Fruit fly (Drosophila melanogaster) whole organism, pupa: Measurements from ENCODE around the gene CG17646.

Experiments
- CG10348 ChIP-seq: fragments of 200-800 bp; sonication (Bioruptor generic); IDR thresholded peaks from 2 replicates; pipeline ENCODE4 v1.3.6; 2022; ENCODE audit warnings: missing biosample characterization, missing genetic modification characterization
- CG12605 ChIP-seq: fragments of 200-800 bp; sonication (Bioruptor generic); IDR thresholded peaks from 2 replicates; pipeline ENCODE4 v1.3.6; 2022; ENCODE audit warnings: missing biosample characterization, missing genetic modification characterization
- CG13204 ChIP-seq: fragments of 200-800 bp; sonication (Bioruptor generic); optimal IDR thresholded peaks from 2 replicates; lab custom pipeline; 2018; ENCODE audit warnings: missing biosample characterization, mild to moderate bottlenecking, missing genetic modification characterization, moderate library complexity
- CG14655 ChIP-seq: fragments of 200-800 bp; sonication (Bioruptor generic); optimal IDR thresholded peaks from 3 replicates; lab custom pipeline; 2017; ENCODE audit warnings: mild to moderate bottlenecking, missing biosample characterization, missing genetic modification reagents, missing genetic modification characterization
- CG15710 ChIP-seq: fragments of 200-800 bp; sonication (Bioruptor generic); optimal IDR thresholded peaks from 2 replicates; lab custom pipeline; 2018; ENCODE audit warnings: missing biosample characterization, mild to moderate bottlenecking, missing genetic modification characterization, moderate library complexity
- CG17806 ChIP-seq: fragments of 200-800 bp; sonication (Bioruptor generic); optimal IDR thresholded peaks from 2 replicates; lab custom pipeline; 2018; ENCODE audit warnings: missing biosample characterization, mild to moderate bottlenecking, missing genetic modification characterization, moderate library complexity
- CG32121 ChIP-seq: fragments of 200-800 bp; sonication (Bioruptor generic); IDR thresholded peaks from 2 replicates; pipeline ENCODE4 v1.3.6; 2022; ENCODE audit warnings: missing biosample characterization, missing genetic modification characterization
- CG34367 ChIP-seq: fragments of 200-800 bp; sonication (Bioruptor generic); optimal IDR thresholded peaks from 2 replicates; lab custom pipeline; 2018; ENCODE audit warnings: missing biosample characterization, mild to moderate bottlenecking, missing genetic modification characterization
- CG4496 ChIP-seq: fragments of 200-800 bp; sonication (Bioruptor generic); IDR thresholded peaks from 3 replicates; pipeline ENCODE4 v1.3.6; 2022; ENCODE audit warnings: missing biosample characterization, missing genetic modification characterization
- CG8159 ChIP-seq: fragments of 200-800 bp; sonication (Bioruptor generic); optimal IDR thresholded peaks from 3 replicates; lab custom pipeline; 2018; ENCODE audit warnings: missing biosample characterization, mild to moderate bottlenecking, missing genetic modification characterization, moderate library complexity
- CG8301 ChIP-seq: fragments of 200-800 bp; sonication (Bioruptor generic); optimal IDR thresholded peaks from 2 replicates; lab custom pipeline; 2018; ENCODE audit warnings: missing biosample characterization, mild to moderate bottlenecking, missing genetic modification characterization
- CG9948 ChIP-seq: fragments of 200-800 bp; sonication (Bioruptor generic); optimal IDR thresholded peaks from 2 replicates; lab custom pipeline; 2018; ENCODE audit warnings: missing biosample characterization, mild to moderate bottlenecking, missing genetic modification characterization, moderate library complexity
- D1 ChIP-seq: fragments of 200-800 bp; sonication (Bioruptor generic); optimal IDR thresholded peaks from 2 replicates; lab custom pipeline; 2018; ENCODE audit warnings: missing biosample characterization, mild to moderate bottlenecking, missing genetic modification characterization, moderate library complexity
- EcR ChIP-seq: fragments of 200-800 bp; sonication (Bioruptor generic); optimal IDR thresholded peaks from 3 replicates; lab custom pipeline; 2019; ENCODE audit warnings: missing biosample characterization, missing genetic modification characterization, mild to moderate bottlenecking, moderate library complexity, missing genetic modification reagents
- Ets98B ChIP-seq: fragments of 200-800 bp; sonication (Bioruptor generic); IDR thresholded peaks from 2 replicates; pipeline ENCODE4 v1.3.6; 2022; ENCODE audit warnings: missing biosample characterization, missing genetic modification characterization
- Pif1A ChIP-seq: fragments of 200-800 bp; sonication (Bioruptor generic); optimal IDR thresholded peaks from 3 replicates; lab custom pipeline; 2016; ENCODE audit warnings: missing biosample characterization, missing genetic modification characterization
- Pif1B ChIP-seq: fragments of 200-800 bp; sonication (Bioruptor generic); optimal IDR thresholded peaks from 3 replicates; lab custom pipeline; 2016; ENCODE audit warnings: missing biosample characterization, missing genetic modification characterization
- Snoo ChIP-seq: fragments of 200-800 bp; sonication (Bioruptor generic); optimal IDR thresholded peaks from 3 replicates; lab custom pipeline; 2017; ENCODE audit warnings: missing biosample characterization, mild to moderate bottlenecking, missing genetic modification characterization, inconsistent platforms
- fd96Ca ChIP-seq: fragments of 200-800 bp; sonication (Bioruptor generic); IDR thresholded peaks from 3 replicates; pipeline ENCODE4 v1.3.6; 2022; ENCODE audit warnings: missing biosample characterization, missing genetic modification characterization
- gl ChIP-seq: fragments of 200-800 bp; sonication (Bioruptor generic); optimal IDR thresholded peaks from 2 replicates; lab custom pipeline; 2018; ENCODE audit warnings: missing biosample characterization, mild to moderate bottlenecking, missing genetic modification characterization
- rn ChIP-seq: fragments of 200-800 bp; sonication (Bioruptor generic); IDR thresholded peaks from 2 replicates; pipeline ENCODE4 v1.3.6; 2022; ENCODE audit warnings: missing biosample characterization, missing genetic modification characterization

The CG17646 gene

DNA sequence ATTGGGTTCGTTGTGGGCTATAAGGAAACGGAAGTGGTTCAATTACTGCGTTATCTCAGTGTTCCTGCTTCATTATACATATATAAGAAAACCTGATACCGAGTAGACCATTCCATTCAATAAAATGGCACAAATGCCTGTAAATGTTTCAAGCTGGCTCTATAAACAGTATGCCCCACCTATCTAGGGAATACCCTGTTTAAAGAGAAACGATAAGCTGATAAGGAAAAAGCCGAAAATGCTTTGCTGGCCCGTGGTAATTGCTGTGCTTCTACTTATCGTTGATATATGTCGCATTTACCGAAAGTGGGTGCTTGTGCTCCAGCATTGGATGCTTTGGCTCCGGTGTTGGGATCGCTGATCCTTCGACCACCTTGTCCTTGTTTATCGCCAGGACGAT lies 23.0 kb upstream of the CG17646 start:
- TF ChIP-seq CG12605 (GFP tag; lab: Robert Waterston, UW) (no peak), CG32121 (GFP tag; lab: Robert Waterston, UW) (no peak), CG13204 (no peak), gl (tag; lab: Kevin White, UChicago) (no peak), CG15710 (tag; lab: Kevin White, UChicago) (no peak), CG8301 (tag; lab: Kevin White, UChicago) (no peak), CG4496 (GFP tag; lab: Robert Waterston, UW) (no peak), EcR (GFP tag; lab: Kevin White, UChicago) (no peak), CG17806 (tag; lab: Kevin White, UChicago) (no peak), CG10348 (GFP tag; lab: Robert Waterston, UW) (no peak), CG34367 (tag; lab: Kevin White, UChicago) (no peak), rn (GFP tag; lab: Robert Waterston, UW) (no peak), fd96Ca (no peak), Pif1A (no peak), CG8159 (tag; lab: Kevin White, UChicago) (no peak), Pif1B (GFP tag; lab: Kevin White, UChicago) (no peak), Ets98B (GFP tag; lab: Robert Waterston, UW) (no peak), CG14655 (GFP tag; lab: Kevin White, UChicago) (no peak), CG9948 (tag; lab: Kevin White, UChicago) (no peak)

DNA sequence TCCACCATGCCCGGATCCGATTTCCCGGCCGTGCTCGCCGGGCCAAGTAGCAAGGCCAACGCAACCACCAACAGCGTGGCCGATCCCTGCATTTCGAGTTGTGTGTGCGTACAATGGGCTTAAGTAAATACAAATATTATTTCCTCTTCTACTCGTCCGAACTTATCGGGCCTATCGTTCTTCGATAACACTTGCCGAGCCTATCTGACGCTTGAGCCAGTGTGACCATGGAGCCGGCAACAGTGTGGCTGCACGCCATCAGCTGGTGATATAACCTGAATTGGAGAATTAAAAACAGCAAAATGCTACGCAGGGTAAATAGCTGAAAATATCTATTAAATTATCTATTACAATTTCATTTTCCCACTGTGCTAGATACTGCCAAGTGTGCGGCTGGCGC lies 22.1 kb upstream of the CG17646 start, which contains the start of the genes CG17660 and mRpL48:
TSS of gene CG17660 (minus strand) at position 198 of the 400 bp plus-strand sequence.
TSS of gene mRpL48 (plus strand) at position 239 of the 400 bp plus-strand sequence.
- TF ChIP-seq Snoo (tag; lab: Kevin White, UChicago): no peak
- TF ChIP-seq CG10348 (GFP tag; lab: Robert Waterston, UW): no peak
- TF ChIP-seq fd96Ca: no peak
- no peak for TF ChIP-seq CG9948 (tag; lab: Kevin White, UChicago)

DNA sequence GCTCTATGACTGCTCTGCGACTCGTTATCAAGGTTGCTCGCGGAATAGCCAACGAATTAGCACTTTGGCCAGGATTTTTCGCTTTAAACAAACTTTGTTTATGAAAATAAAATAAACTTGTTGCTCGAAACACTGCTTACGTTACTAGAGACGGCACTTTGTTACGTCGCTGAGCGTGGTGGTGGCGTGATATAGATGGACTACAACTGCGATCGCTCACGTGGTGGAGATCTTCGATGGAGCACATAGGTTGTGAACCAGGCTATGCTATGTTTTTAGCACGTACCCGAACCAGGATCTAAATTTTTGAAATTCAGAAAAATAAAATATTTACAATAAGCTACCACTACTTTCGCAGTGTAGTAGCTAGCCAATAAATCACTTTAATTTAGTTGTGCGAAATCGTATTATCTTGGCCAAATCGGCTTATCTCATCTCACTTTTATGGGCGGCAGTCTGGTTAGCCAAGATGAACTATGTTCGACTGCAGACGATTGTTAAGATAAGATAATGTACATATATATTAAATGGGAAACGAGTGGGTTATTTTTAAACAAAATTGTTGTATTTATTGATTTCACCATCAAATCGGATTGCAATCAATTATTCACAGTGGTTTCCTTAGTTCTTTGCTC lies 16.5 kb upstream of the CG17646 start, which contains the start of gene frtz:
TSS of gene frtz (minus strand) at position 153 of the 635 bp plus-strand sequence.
- TF ChIP-seq CG17806 (tag; lab: Kevin White, UChicago) (no peak), Ets98B (GFP tag; lab: Robert Waterston, UW) (no peak), Snoo (tag; lab: Kevin White, UChicago) (no peak), CG8301 (tag; lab: Kevin White, UChicago) (no peak), CG34367 (tag; lab: Kevin White, UChicago) (no peak), CG8159 (tag; lab: Kevin White, UChicago) (no peak), CG12605 (GFP tag; lab: Robert Waterston, UW) (no peak), D1 (tag; lab: Kevin White, UChicago) (no peak), CG4496 (GFP tag; lab: Robert Waterston, UW) (no peak), rn (GFP tag; lab: Robert Waterston, UW) (no peak), CG14655 (GFP tag; lab: Kevin White, UChicago) (no peak)

DNA sequence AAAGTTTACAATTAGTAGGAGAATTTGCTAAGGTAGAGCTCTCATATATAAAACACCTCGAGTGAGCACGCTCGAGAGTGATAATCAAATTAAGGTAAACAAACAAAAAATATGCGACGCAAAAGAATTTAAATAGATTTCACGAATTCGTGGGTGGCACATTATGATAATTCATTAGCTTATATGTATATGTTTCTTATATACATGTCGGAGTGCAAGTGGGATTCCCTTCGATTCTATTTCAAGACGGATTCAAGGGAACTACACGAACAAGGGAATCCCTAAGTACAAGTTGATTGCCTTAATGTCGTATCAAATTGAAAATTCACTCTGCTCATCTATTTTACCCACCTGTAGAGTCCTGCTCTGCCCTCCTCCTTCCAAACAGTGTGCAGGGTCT lies 15.1 kb upstream of the CG17646 start:
- TF ChIP-seq CG9948 (tag; lab: Kevin White, UChicago): no peak
- TF ChIP-seq CG14655 (GFP tag; lab: Kevin White, UChicago): no peak
- no peak for TF ChIP-seq EcR (GFP tag; lab: Kevin White, UChicago)
- no peak for TF ChIP-seq CG15710 (tag; lab: Kevin White, UChicago)
- no peak for TF ChIP-seq Pif1B (GFP tag; lab: Kevin White, UChicago)
- TF ChIP-seq Pif1A: no peak
- no peak for TF ChIP-seq gl (tag; lab: Kevin White, UChicago)
- no peak for TF ChIP-seq CG10348 (GFP tag; lab: Robert Waterston, UW)
- no peak for TF ChIP-seq CG32121 (GFP tag; lab: Robert Waterston, UW)
- no peak for TF ChIP-seq D1 (tag; lab: Kevin White, UChicago)
- no peak for TF ChIP-seq CG8159 (tag; lab: Kevin White, UChicago)
- TF ChIP-seq Snoo (tag; lab: Kevin White, UChicago): no peak

DNA sequence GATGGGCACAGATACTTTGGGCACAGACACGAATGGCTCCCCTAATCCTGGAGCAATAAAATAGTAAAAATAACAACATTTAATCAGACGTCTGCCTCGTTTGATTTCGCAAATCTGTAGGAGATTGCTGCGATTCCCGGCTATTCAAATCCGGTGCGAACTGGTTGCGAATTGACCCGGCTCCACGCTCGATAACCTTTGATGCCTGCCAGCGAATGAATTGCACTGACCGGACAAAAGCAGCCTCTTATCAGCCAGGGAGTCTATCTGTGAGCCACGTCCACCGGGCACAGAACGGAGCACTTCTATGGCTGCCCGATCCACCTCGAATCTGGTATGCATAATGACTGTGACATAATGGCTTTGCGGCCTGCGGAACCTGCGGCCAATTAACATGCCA lies 12.4 kb upstream of the CG17646 start:
- TF ChIP-seq EcR (GFP tag; lab: Kevin White, UChicago) (peak; percentile 16), CG13204 (no peak), CG8159 (tag; lab: Kevin White, UChicago) (no peak), CG32121 (GFP tag; lab: Robert Waterston, UW) (no peak), D1 (tag; lab: Kevin White, UChicago) (no peak), fd96Ca (no peak), CG8301 (tag; lab: Kevin White, UChicago) (no peak), CG14655 (GFP tag; lab: Kevin White, UChicago) (no peak)
- TF ChIP-seq, all 21 proteins: peak for 1

DNA sequence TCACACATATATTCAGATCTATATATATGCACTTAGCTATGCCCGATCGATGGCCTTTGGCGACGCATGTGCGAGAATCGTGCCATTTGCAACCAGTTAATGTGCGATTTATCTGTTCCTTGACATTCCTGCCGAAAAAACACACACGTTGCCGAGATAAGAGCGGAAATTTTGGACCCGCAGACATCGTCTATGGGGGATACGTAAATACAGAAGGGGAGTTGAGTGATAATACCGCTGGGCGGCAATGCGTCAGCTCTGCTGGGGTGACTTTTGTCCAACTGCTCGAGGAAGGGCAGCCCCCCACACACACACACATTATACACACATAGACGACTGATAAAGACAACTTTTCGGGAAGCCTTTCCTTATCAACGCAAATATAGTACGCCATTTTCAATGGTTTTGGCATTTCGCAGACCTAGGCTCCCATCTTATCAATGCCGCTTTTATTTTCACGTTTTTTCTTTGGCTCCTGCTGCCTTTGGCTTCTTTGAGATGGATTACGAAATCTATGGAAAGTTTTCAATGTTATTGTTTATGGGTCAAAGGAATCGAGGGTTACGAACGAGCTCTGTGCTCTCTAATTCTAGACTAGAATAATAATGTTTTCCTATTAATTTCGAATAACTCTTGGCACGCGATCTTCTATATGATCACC lies 11.3 kb upstream of the CG17646 start:
- no peak for TF ChIP-seq CG8301 (tag; lab: Kevin White, UChicago)
- no peak for TF ChIP-seq CG10348 (GFP tag; lab: Robert Waterston, UW)
- no peak for TF ChIP-seq Pif1B (GFP tag; lab: Kevin White, UChicago)
- TF ChIP-seq EcR (GFP tag; lab: Kevin White, UChicago): peak; percentile 20
- no peak for TF ChIP-seq Ets98B (GFP tag; lab: Robert Waterston, UW)
